Fruit fly (Drosophila melanogaster) whole organism, adult: ENCODE measurements around the gene CG17362.

Source experiments
- CG11617 ChIP-seq: fragments of 200-800 bp; sonication (Bioruptor generic); optimal IDR thresholded peaks from 2 replicates; lab custom pipeline; 2017; ENCODE audit warnings: mild to moderate bottlenecking, missing biosample characterization, missing genetic modification reagents, missing genetic modification characterization
- CG12768 ChIP-seq: fragments of 200-800 bp; sonication (Bioruptor generic); optimal IDR thresholded peaks from 2 replicates; lab custom pipeline; 2017; ENCODE audit warnings: missing biosample characterization, missing genetic modification characterization, mild to moderate bottlenecking, moderate library complexity, missing genetic modification reagents
- CG14711 ChIP-seq: fragments of 200-800 bp; sonication (Bioruptor generic); optimal IDR thresholded peaks from 2 replicates; lab custom pipeline; 2018; ENCODE audit warnings: missing biosample characterization, mild to moderate bottlenecking, missing genetic modification characterization, moderate library complexity
- CG1620 ChIP-seq: fragments of 200-800 bp; sonication (Bioruptor generic); optimal IDR thresholded peaks from 2 replicates; lab custom pipeline; 2016; ENCODE audit warnings: missing biosample characterization, missing genetic modification characterization
- CG33017 ChIP-seq: fragments of 200-800 bp; sonication (Bioruptor generic); optimal IDR thresholded peaks from 2 replicates; lab custom pipeline; 2018; ENCODE audit warnings: missing biosample characterization, mild to moderate bottlenecking, missing genetic modification characterization, moderate library complexity
- CG5204 ChIP-seq: fragments of 200-800 bp; sonication (Bioruptor generic); optimal IDR thresholded peaks from 2 replicates; lab custom pipeline; 2016; ENCODE audit warnings: missing biosample characterization, missing genetic modification characterization
- CG7045 ChIP-seq: fragments of 200-800 bp; sonication (Bioruptor generic); optimal IDR thresholded peaks from 2 replicates; lab custom pipeline; 2017; ENCODE audit warnings: missing biosample characterization, mild to moderate bottlenecking, missing genetic modification characterization
- CG7101 ChIP-seq: fragments of 200-800 bp; sonication (Bioruptor generic); optimal IDR thresholded peaks from 2 replicates; lab custom pipeline; 2018; ENCODE audit warnings: missing biosample characterization, mild to moderate bottlenecking, missing genetic modification characterization, moderate library complexity
- Clk ChIP-seq: fragments of 200-800 bp; sonication (Bioruptor generic); optimal IDR thresholded peaks from 2 replicates; lab custom pipeline; 2017; ENCODE audit warnings: missing biosample characterization, missing genetic modification characterization
- Crg-1 ChIP-seq: fragments of 200-800 bp; sonication (Bioruptor generic); optimal IDR thresholded peaks from 2 replicates; lab custom pipeline; 2016; ENCODE audit warnings: missing biosample characterization, missing genetic modification characterization
- Hr96 ChIP-seq: fragments of 200-800 bp; sonication (Bioruptor generic); optimal IDR thresholded peaks from 2 replicates; lab custom pipeline; 2016; ENCODE audit warnings: missing biosample characterization, missing genetic modification characterization
- Mnt ChIP-seq: fragments of 200-800 bp; sonication (Bioruptor generic); optimal IDR thresholded peaks from 2 replicates; lab custom pipeline; 2016; ENCODE audit warnings: missing biosample characterization, mild to moderate bottlenecking, missing genetic modification characterization
- bab1 ChIP-seq: fragments of 200-800 bp; sonication (Bioruptor generic); optimal IDR thresholded peaks from 3 replicates; lab custom pipeline; 2019; ENCODE audit warnings: missing biosample characterization, mild to moderate bottlenecking, missing genetic modification characterization, moderate library complexity
- cic ChIP-seq: fragments of 200-800 bp; sonication (Bioruptor generic); optimal IDR thresholded peaks from 2 replicates; lab custom pipeline; 2017; ENCODE audit warnings: missing biosample characterization, mild to moderate bottlenecking, missing genetic modification characterization, moderate library complexity
- cnc ChIP-seq, 2 experiments: fragments of >200 bp; optimal IDR thresholded peaks; 2 replicates each; lab custom pipeline; 2017
- kay ChIP-seq: fragments of 200-800 bp; sonication (Bioruptor generic); peaks from one replicate; lab custom pipeline; 2016; ENCODE audit warnings: missing biosample characterization, missing genetic modification characterization, borderline replicate concordance
- ovo ChIP-seq: fragments of 200-800 bp; sonication (Bioruptor generic); optimal IDR thresholded peaks from 2 replicates; lab custom pipeline; 2016; ENCODE audit warnings: missing biosample characterization, missing genetic modification characterization
- pad ChIP-seq: fragments of 200-800 bp; sonication (Bioruptor generic); optimal IDR thresholded peaks from 3 replicates; lab custom pipeline; 2017; ENCODE audit warnings: missing biosample characterization, missing genetic modification characterization, mild to moderate bottlenecking, moderate library complexity, missing genetic modification reagents
- tj ChIP-seq: fragments of 200-800 bp; sonication (Bioruptor generic); optimal IDR thresholded peaks from 3 replicates; lab custom pipeline; 2017; ENCODE audit warnings: missing biosample characterization, mild to moderate bottlenecking, missing genetic modification characterization, moderate library complexity
- toe ChIP-seq: fragments of 200-800 bp; sonication (Bioruptor generic); optimal IDR thresholded peaks from 2 replicates; lab custom pipeline; 2016; ENCODE audit warnings: missing biosample characterization, missing genetic modification characterization

Gene CG17362

DNA sequence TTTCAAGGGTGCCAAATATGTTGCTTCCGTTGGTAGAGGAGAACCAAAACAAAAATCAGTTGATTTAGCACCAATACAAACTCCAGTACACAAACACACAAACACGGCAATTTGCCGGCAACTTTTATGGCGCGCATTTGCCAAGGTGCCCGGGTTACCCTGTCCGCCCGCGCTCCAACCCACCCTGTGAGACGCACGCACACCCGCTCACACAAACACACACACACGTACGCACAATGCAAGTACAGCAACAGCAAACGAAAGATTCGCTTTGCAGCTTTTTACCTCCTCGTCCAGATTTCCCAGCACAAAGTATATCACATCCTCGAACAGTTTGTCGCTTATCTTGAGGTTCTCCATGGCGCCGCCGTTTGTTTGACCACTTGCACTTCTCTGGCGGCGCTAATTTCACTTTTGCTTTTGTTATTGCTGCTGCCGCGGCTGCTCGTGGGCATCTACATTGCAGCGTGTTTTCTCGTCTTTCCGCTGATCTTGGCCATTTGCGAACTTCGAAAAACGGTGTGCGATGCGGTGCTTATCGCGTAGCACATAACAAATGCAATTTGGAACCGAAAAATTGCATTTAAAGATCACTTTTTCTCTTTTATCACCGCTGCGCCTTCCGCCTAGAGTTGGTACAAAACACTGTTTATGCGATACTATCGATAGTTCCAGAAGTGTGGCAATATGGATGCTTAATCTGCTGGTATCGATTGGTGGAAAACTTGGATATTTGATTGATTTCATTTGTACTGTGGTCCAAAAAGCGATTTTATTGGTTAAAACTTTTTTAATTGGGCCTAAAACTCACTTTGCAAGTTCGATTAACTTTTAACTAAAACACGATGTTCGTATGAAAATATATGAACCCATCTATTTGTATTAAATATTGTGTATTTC is 42.3 kb downstream of the CG17362 start, which contains the start of gene Ptip:
Gene Ptip (minus strand): TSS at position 637 of the 900 bp plus-strand sequence.
- TF ChIP-seq Mnt (GFP tag; lab: Kevin White, UChicago) (peak; percentile 72), bab1 (peak; percentile 52), Clk (no peak), CG11617 (no peak), toe (GFP tag; lab: Kevin White, UChicago) (no peak), pad (GFP tag; lab: Kevin White, UChicago) (no peak), CG1620 (GFP tag; lab: Kevin White, UChicago) (peak; percentile 12), kay (GFP tag; lab: Kevin White, UChicago) (no peak), Hr96 (GFP tag; lab: Kevin White, UChicago) (no peak), CG14711 (tag; lab: Kevin White, UChicago) (peak; percentile 48), ovo (GFP tag; lab: Kevin White, UChicago) (no peak), cic (GFP tag; lab: Kevin White, UChicago) (peak; percentile 30), CG5204 (no peak), CG7101 (tag; lab: Kevin White, UChicago) (peak; percentile 32), CG33017 (tag; lab: Kevin White, UChicago) (no peak), tj (GFP tag; lab: Kevin White, UChicago) (peak; percentile 27), CG7045 (GFP tag; lab: Kevin White, UChicago) (no peak), CG12768 (GFP tag; lab: Kevin White, UChicago) (peak; percentile 20), cnc (optimal IDR thresholded peaks at IDR 0.05; lab: Kevin White, UChicago) (no peak), Crg-1 (GFP tag; lab: Kevin White, UChicago) (peak; percentile 37)

DNA sequence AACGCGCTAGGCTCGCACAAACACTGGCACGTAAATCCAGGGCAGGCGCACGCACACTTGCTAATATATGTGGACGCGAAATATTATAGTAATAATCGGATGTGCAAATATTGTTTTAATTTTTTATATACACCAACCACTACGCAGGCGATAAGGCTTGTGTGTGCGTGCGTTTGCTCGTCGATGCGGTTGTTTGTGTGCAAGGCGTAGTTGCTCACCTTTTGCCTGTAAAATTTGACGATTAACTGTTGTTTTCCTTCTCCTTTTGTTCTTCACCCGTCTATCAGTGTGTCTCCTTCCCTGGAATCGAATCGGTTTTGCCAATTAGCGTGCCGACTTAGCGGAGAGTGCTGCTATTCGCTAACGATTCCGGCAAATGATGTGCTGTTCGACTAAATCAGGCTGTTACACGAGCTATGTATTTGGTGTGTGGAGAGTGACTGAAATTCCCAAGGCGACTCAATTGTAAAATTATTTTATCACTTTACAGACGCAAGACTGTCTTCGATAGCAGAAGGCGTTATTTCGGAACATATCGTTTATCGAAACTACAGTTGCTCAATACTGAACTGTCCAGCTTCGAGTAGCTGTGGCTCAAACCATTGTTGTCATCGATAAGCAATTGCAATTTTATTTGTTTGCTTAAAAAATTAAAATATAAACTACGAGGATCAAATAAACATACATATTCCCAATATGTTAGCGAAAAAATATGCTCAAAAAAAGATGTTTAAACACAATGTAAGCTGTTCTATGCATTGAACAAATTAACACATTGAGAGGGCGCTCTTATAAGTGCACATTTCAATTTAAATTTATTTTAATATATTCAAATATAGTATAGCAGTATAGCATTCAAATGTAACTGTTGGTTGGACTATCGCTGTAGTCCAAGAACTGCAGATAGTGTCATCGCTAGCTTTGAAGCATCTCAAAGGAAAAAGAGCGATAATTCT is 45.0 kb downstream of the CG17362 start, which contains the start of the genes CG6650 and endos:
Gene CG6650 (plus strand): TSS at position 280 of the 956 bp plus-strand sequence.
Gene endos (minus strand): TSS at position 536 of the 956 bp plus-strand sequence.
- TF ChIP-seq CG7101 (tag; lab: Kevin White, UChicago) (peak; percentile 81), CG11617 (peak; percentile 79), CG14711 (tag; lab: Kevin White, UChicago) (peak; percentile 24), kay (GFP tag; lab: Kevin White, UChicago) (no peak), CG5204 (no peak), CG12768 (GFP tag; lab: Kevin White, UChicago) (peak; percentile 81), pad (GFP tag; lab: Kevin White, UChicago) (peak; percentile 96), Mnt (GFP tag; lab: Kevin White, UChicago) (peak; percentile 82), toe (GFP tag; lab: Kevin White, UChicago) (peak; percentile 84), CG33017 (tag; lab: Kevin White, UChicago) (peak; percentile 37), cnc (optimal IDR thresholded peaks at IDR 0.05; lab: Kevin White, UChicago) (no peak), CG1620 (GFP tag; lab: Kevin White, UChicago) (peak; percentile 52), CG7045 (GFP tag; lab: Kevin White, UChicago) (peak; percentile 80), Clk (peak; percentile 63), Hr96 (GFP tag; lab: Kevin White, UChicago) (peak; percentile 83), bab1 (peak; percentile 36), tj (GFP tag; lab: Kevin White, UChicago) (peak; percentile 60), ovo (GFP tag; lab: Kevin White, UChicago) (peak; percentile 67), Crg-1 (GFP tag; lab: Kevin White, UChicago) (peak; percentile 62), cic (GFP tag; lab: Kevin White, UChicago) (peak; percentile 94)

DNA sequence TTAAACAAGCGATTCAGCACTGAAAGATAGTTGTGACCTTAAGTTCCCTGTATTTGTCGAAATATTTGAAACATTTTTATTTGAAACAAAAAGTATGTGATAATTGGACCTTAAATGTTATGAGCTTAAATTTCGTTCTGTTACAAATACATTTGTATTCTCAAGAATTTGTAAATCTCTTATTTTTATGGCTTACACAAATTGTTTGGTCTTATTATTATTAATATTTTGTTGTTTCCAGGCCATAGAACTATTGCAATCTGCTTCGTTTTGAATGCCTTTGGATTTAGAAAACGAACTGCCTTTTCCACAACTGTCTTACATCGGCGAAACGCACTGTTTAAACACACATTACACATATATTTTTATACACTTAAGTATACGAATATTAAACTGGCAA is 48.1 kb downstream of the CG17362 start, which contains the start of gene CG6661:
Gene CG6661 (plus strand): TSS at position 301 of the 400 bp plus-strand sequence.
- no peak for TF ChIP-seq cnc (optimal IDR thresholded peaks at IDR 0.05; lab: Kevin White, UChicago)
- no peak for TF ChIP-seq CG11617
- no peak for TF ChIP-seq Clk
- no peak for TF ChIP-seq ovo (GFP tag; lab: Kevin White, UChicago)
- no peak for TF ChIP-seq Hr96 (GFP tag; lab: Kevin White, UChicago)
- TF ChIP-seq toe (GFP tag; lab: Kevin White, UChicago), result no peak
- no peak for TF ChIP-seq cic (GFP tag; lab: Kevin White, UChicago)
- TF ChIP-seq Mnt (GFP tag; lab: Kevin White, UChicago), result no peak
- TF ChIP-seq CG1620 (GFP tag; lab: Kevin White, UChicago), result no peak
- no peak for TF ChIP-seq CG7101 (tag; lab: Kevin White, UChicago)
- no peak for TF ChIP-seq CG14711 (tag; lab: Kevin White, UChicago)
- TF ChIP-seq CG5204, result no peak
- no peak for TF ChIP-seq CG33017 (tag; lab: Kevin White, UChicago)
- no peak for TF ChIP-seq kay (GFP tag; lab: Kevin White, UChicago)
- no peak for TF ChIP-seq CG7045 (GFP tag; lab: Kevin White, UChicago)
- no peak for TF ChIP-seq Crg-1 (GFP tag; lab: Kevin White, UChicago)
